Worm (Caenorhabditis elegans): Measurements from ENCODE around the gene tag-234.

- TF ChIP-seq ceh-43 (GFP tag; optimal IDR thresholded peaks at IDR 0.05) (no peak), snpc-4 (tag; optimal IDR thresholded peaks at IDR 0.05) (no peak), sptf-1 (tag; optimal IDR thresholded peaks at IDR 0.05) (no peak), nhr-28 (tag; optimal IDR thresholded peaks at IDR 0.05) (no peak), mls-2 (tag; optimal IDR thresholded peaks at IDR 0.05) (no peak), nhr-12 (tag; optimal IDR thresholded peaks at IDR 0.05) (no peak), lin-13 (tag; optimal IDR thresholded peaks at IDR 0.05) (no peak), unc-62 (GFP tag; optimal IDR thresholded peaks at IDR 0.05) (no peak), elt-3 (tag; optimal IDR thresholded peaks at IDR 0.05) (no peak), lsy-2 (tag; optimal IDR thresholded peaks at IDR 0.05) (no peak), sem-2 (GFP tag; optimal IDR thresholded peaks at IDR 0.05) (no peak), ztf-11 (tag; optimal IDR thresholded peaks at IDR 0.05) (no peak), pha-4 (tag; optimal IDR thresholded peaks at IDR 0.05) (no peak)
Observed at ce11 chrII:5913897-5914296, 49.9 kb downstream of the tag-234 start.

Data from whole organism, mixed stage, embryonic.